Worm (Caenorhabditis elegans) whole organism, L1 larva: ENCODE data around the gene ghi-1.

ENCODE experiments used
- fos-1 ChIP-seq: fragments of 150-350 bp; optimal IDR thresholded peaks from 2 replicates; lab custom pipeline; 2014; ENCODE audit warnings: missing biosample characterization, missing genetic modification characterization
- lsy-2 ChIP-seq, 2 experiments: fragments of 150-350 bp; optimal IDR thresholded peaks; 2 replicates each; lab custom pipeline; 2014; ENCODE audit warnings: missing biosample characterization in 2 of 2, missing genetic modification characterization in 2 of 2
- mdl-1 ChIP-seq, 2 experiments: fragments of 150-350 bp; optimal IDR thresholded peaks; 2 replicates each; lab custom pipeline; 2014 to 2017; ENCODE audit warnings: missing biosample characterization in 2 of 2, missing genetic modification characterization in 2 of 2, inconsistent platforms in 1 of 2
- nhr-19 ChIP-seq: fragments of 200-800 bp; sonication (Bioruptor generic); conservative IDR thresholded peaks from 2 replicates; pipeline ENCODE4 v1.3.6; 2022; ENCODE audit warnings: missing genetic modification characterization, missing compliant biosample characterization
- ztf-11 ChIP-seq, 2 experiments: sonication (generic microtip); optimal IDR thresholded peaks; 2 replicates each; lab custom pipeline; 2016 to 2017; ENCODE audit warnings: missing genetic modification characterization in 2 of 2, missing biosample characterization in 1 of 2, missing compliant biosample characterization in 1 of 2

ce11 chrII:11621576-11621975 lies 25.0 kb upstream of the ghi-1 start:
- TF ChIP-seq ztf-11 (tag; optimal IDR thresholded peaks at IDR 0.05; lab: Kevin White, UChicago) (no peak), fos-1 (tag; lab: Kevin White, UChicago) (no peak), nhr-19 (GFP tag; lab: Robert Waterston, UW) (no peak), mdl-1 (tag; optimal IDR thresholded peaks at IDR 0.05; lab: Kevin White, UChicago) (no peak), lsy-2 (tag; optimal IDR thresholded peaks at IDR 0.05; lab: Kevin White, UChicago) (no peak)
